Worm (Caenorhabditis elegans): ENCODE data around the gene T13F2.6.
A peak's percentile ranks its signal among the peaks of the same experiment; 100 is the strongest.

T13F2.6 gene

DNA sequence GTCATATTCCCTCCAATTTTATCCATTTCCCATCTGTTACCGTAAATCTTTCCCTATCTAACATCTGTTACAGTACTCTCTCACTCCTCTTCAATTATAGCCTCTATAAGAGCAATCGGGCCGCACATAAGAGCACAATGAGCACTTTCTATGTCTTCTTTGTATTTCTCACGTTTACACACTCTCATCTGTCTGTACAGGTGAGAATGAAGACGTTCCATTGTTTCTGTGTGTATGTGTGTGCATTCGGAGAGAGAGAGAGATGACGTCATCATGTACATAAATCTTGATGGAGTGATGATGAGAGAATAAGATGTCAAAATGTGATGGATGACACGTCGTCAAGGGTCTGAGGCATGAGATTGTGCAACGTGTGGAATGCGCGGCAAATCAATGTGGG lies 7.3 kb upstream of the T13F2.6 start:
- no peak for TF ChIP-seq pha-4 (tag; optimal IDR thresholded peaks at IDR 0.05)
- no peak for TF ChIP-seq zag-1 (tag; optimal IDR thresholded peaks at IDR 0.05)
- TF ChIP-seq nhr-28 (tag; optimal IDR thresholded peaks at IDR 0.05), result no peak
- no peak for TF ChIP-seq nhr-67 (tag; optimal IDR thresholded peaks at IDR 0.05)
- TF ChIP-seq unc-62 (GFP tag; optimal IDR thresholded peaks at IDR 0.05), result no peak
- no peak for TF ChIP-seq nhr-12 (tag; optimal IDR thresholded peaks at IDR 0.05)
- no peak for TF ChIP-seq nhr-77 (tag; optimal IDR thresholded peaks at IDR 0.05)
- no peak for TF ChIP-seq lin-15B (tag; optimal IDR thresholded peaks at IDR 0.05)
- TF ChIP-seq ceh-9 (tag; optimal IDR thresholded peaks at IDR 0.05), result no peak
- TF ChIP-seq snpc-4 (tag; optimal IDR thresholded peaks at IDR 0.05), result no peak
- no peak for TF ChIP-seq fkh-10 (GFP tag; optimal IDR thresholded peaks at IDR 0.05)
- TF ChIP-seq ceh-82 (tag; optimal IDR thresholded peaks at IDR 0.05), result no peak

DNA sequence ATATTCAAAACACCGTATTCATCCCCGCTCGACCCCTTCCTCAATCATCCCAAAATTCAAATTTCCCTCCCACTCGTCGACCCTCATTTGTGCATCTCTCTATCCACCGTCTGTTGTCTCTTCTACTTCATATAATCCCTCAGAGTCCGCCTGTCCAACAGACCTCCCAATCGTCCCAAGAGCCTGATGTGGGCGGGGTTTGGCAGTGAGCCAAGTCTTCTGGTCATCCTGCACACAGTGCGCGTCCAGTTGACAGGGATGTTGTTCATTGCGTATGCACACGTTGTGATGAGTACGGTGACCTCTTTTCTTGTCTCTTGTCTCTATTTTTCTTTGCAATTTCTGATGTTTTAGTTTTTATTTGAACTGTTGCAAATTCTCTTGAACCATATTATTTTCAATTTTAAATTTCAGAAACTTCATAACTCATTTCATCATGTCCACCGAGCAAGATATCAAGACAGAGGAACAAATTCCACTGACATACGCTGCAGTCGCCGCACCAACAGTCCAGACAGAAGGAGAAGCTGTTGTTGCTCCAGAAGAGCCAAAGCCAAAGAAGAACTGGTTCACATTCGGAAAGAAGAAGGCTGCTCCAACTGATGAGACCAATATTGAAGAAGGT lies 5.9 kb upstream of the T13F2.6 start, which contains the start of gene cav-1:
TSS of gene cav-1 (plus strand) at position 415 of the 625 bp plus-strand sequence.
- TF ChIP-seq lsy-12 (tag; optimal IDR thresholded peaks at IDR 0.05) (no peak), pha-4 (tag; optimal IDR thresholded peaks at IDR 0.05) (no peak), nhr-237 (tag; optimal IDR thresholded peaks at IDR 0.05) (no peak), mml-1 (tag; optimal IDR thresholded peaks at IDR 0.05) (no peak), sea-2 (GFP tag; optimal IDR thresholded peaks at IDR 0.05) (no peak), nhr-77 (tag; optimal IDR thresholded peaks at IDR 0.05) (no peak), lin-15B (tag; optimal IDR thresholded peaks at IDR 0.05) (no peak), egl-27 (tag; optimal IDR thresholded peaks at IDR 0.05) (no peak), nhr-43 (tag; optimal IDR thresholded peaks at IDR 0.05; ENCODE audit: poor library complexity, severe bottlenecking) (no peak), eor-1 (tag; optimal IDR thresholded peaks at IDR 0.05) (no peak), ceh-9 (tag; optimal IDR thresholded peaks at IDR 0.05) (no peak), nhr-12 (tag; optimal IDR thresholded peaks at IDR 0.05) (no peak), nhr-23 (tag; optimal IDR thresholded peaks at IDR 0.05) (no peak), mdl-1 (tag; optimal IDR thresholded peaks at IDR 0.05) (no peak), ztf-4 (tag; optimal IDR thresholded peaks at IDR 0.05) (no peak), pqm-1 (tag; optimal IDR thresholded peaks at IDR 0.05) (no peak), snpc-4 (tag; optimal IDR thresholded peaks at IDR 0.05) (no peak), ztf-11 (tag; optimal IDR thresholded peaks at IDR 0.05) (no peak), fos-1 (tag; optimal IDR thresholded peaks at IDR 0.05) (no peak)

DNA sequence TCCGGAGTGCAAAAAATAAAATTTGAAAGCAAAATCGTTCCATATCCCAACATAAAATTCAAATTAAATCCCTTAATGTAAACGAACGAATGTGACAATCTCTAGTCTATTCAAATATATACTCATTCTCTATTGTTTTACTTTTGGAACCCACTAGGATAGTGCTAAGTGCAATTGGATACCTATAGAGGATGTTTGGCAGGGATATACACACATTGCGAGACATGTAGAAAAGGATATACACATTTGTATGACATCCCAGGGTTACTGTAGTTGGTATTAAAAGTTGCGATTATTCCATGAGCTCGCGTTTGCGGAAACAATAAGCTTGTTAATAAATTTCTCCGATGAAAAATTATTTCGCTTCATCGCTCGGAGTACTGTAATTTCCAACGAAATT lies 4.7 kb upstream of the T13F2.6 start:
- TF ChIP-seq pqm-1 (tag; optimal IDR thresholded peaks at IDR 0.05) (no peak), nhr-12 (tag; optimal IDR thresholded peaks at IDR 0.05) (no peak), snpc-4 (tag; optimal IDR thresholded peaks at IDR 0.05) (no peak), ceh-9 (tag; optimal IDR thresholded peaks at IDR 0.05) (no peak)

DNA sequence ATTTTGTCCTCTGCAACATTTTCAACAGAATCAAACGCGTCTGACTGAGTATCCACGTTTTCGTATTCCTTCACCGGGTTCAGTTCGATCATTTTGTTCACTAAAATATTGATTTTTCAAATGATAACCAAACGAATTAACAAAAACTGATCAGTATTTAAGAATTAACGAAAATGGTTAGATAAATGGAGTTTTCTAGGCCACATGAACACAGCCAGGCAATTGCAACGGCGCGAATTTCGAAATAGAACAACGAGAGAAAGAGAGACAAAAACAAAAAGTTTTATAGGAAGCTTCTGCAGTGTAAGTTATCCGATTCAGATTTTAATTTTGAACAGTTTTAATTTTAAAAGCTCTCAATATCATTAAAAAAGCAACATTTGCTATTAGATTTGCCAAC lies 586 bp upstream of the T13F2.6 start, which contains the start of gene sna-2:
TSS of gene sna-2 (minus strand) at position 100 of the 400 bp plus-strand sequence.
- no peak for TF ChIP-seq fos-1 (tag; optimal IDR thresholded peaks at IDR 0.05)
- no peak for TF ChIP-seq elt-2 (tag; optimal IDR thresholded peaks at IDR 0.05)
- peak; percentile 56 for TF ChIP-seq nfya-1 (tag; optimal IDR thresholded peaks at IDR 0.05; ENCODE audit: insufficient read depth)
- TF ChIP-seq skn-1 (tag; optimal IDR thresholded peaks at IDR 0.05), result no peak
- peak; percentile 36 for TF ChIP-seq lin-39 (tag; optimal IDR thresholded peaks at IDR 0.05)
- no peak for TF ChIP-seq pha-4 (tag; optimal IDR thresholded peaks at IDR 0.05)
- TF ChIP-seq ztf-11 (tag; optimal IDR thresholded peaks at IDR 0.05), result no peak
- peak; percentile 49 for TF ChIP-seq nhr-25 (tag; optimal IDR thresholded peaks at IDR 0.05)
- TF ChIP-seq zag-1 (tag; optimal IDR thresholded peaks at IDR 0.05), result no peak
- TF ChIP-seq lin-15B (tag; optimal IDR thresholded peaks at IDR 0.05), result peak; percentile 34
- peak; percentile 85 for TF ChIP-seq egl-5 (tag; optimal IDR thresholded peaks at IDR 0.05)

DNA sequence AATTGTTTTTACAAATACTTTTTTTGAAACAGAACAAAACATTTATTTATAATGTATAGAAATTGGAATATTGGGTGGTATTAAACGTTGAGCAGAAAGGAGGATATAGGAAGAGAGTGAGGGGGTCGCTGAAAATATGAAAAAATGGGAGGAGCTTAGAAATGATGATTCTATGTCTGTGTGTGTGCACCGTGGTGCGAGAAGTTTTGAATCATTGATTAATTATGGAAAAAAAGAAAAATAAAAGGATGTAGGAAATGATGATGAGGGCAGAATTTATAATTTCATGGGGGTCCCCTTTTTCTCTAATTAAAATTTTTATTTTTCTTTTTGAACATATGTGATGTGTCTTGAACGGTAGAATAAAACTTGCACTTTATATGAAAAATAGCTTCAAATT lies 6.6 kb downstream of the T13F2.6 start, which contains the start of gene sre-4:
TSS of gene sre-4 (minus strand) at position 101 of the 400 bp plus-strand sequence.
- no peak for TF ChIP-seq nhr-237 (tag; optimal IDR thresholded peaks at IDR 0.05)
- TF ChIP-seq ceh-82 (tag; optimal IDR thresholded peaks at IDR 0.05), result no peak
- no peak for TF ChIP-seq nhr-23 (tag; optimal IDR thresholded peaks at IDR 0.05)
- TF ChIP-seq nhr-77 (tag; optimal IDR thresholded peaks at IDR 0.05), result no peak
- TF ChIP-seq nfya-1 (tag; optimal IDR thresholded peaks at IDR 0.05; ENCODE audit: insufficient read depth), result no peak
- TF ChIP-seq nhr-76 (tag; optimal IDR thresholded peaks at IDR 0.05), result no peak
- TF ChIP-seq unc-39 (tag; optimal IDR thresholded peaks at IDR 0.05), result no peak
- TF ChIP-seq ceh-16 (tag; optimal IDR thresholded peaks at IDR 0.05), result no peak
- no peak for TF ChIP-seq ztf-4 (tag; optimal IDR thresholded peaks at IDR 0.05)
- TF ChIP-seq hmg-11 (tag; optimal IDR thresholded peaks at IDR 0.05), result no peak
- no peak for TF ChIP-seq zag-1 (tag; optimal IDR thresholded peaks at IDR 0.05)
- TF ChIP-seq sea-2 (GFP tag; optimal IDR thresholded peaks at IDR 0.05), result no peak
- TF ChIP-seq nhr-67 (tag; optimal IDR thresholded peaks at IDR 0.05), result no peak
- no peak for TF ChIP-seq nhr-12 (tag; optimal IDR thresholded peaks at IDR 0.05)
- no peak for TF ChIP-seq skn-1 (tag; optimal IDR thresholded peaks at IDR 0.05)
- TF ChIP-seq fkh-2 (tag; optimal IDR thresholded peaks at IDR 0.05), result no peak
- no peak for TF ChIP-seq nhr-28 (tag; optimal IDR thresholded peaks at IDR 0.05)

All from whole organism, L3 larva.